Fruit fly (Drosophila melanogaster): ENCODE results near the gene Med.

dm6 chr3R:31612564-31612963 is 1.7 kb downstream of the Med start, which contains the start of gene CycG:
- TF ChIP-seq CG8478 (optimal IDR thresholded peaks at IDR 0.05) (no peak), CTCF (optimal IDR thresholded peaks at IDR 0.05) (no peak)
